Worm (Caenorhabditis elegans) whole organism, young adult: ENCODE data around the gene bub-3.

Source experiments
- B0035.1 ChIP-seq: sonication (generic microtip); optimal IDR thresholded peaks from 2 replicates; lab custom pipeline; 2016; ENCODE audit warnings: missing genetic modification characterization, mild to moderate bottlenecking, missing compliant biosample characterization, missing genotype, missing genetic modification reagents
- D2030.7 ChIP-seq: fragments of 200-800 bp; sonication (Bioruptor generic); IDR thresholded peaks from 2 replicates; pipeline ENCODE4 v1.3.6; 2022; ENCODE audit warnings: missing genetic modification reagents, missing genetic modification characterization, missing compliant biosample characterization
- F33H1.4 ChIP-seq: fragments of 200-800 bp; sonication (Bioruptor generic); IDR thresholded peaks from 2 replicates; pipeline ENCODE4 v1.3.6; 2022; ENCODE audit warnings: missing genetic modification reagents, missing genetic modification characterization, missing compliant biosample characterization
- F52B5.7 ChIP-seq: sonication (generic microtip); optimal IDR thresholded peaks from 2 replicates; lab custom pipeline; 2016; ENCODE audit warnings: mild to moderate bottlenecking, missing genetic modification characterization, missing compliant biosample characterization
- Y95B8A.8 ChIP-seq: fragments of 200-800 bp; sonication (Bioruptor generic); IDR thresholded peaks from 2 replicates; pipeline ENCODE4 v1.3.6; 2022; ENCODE audit warnings: missing genetic modification reagents, missing genetic modification characterization, missing compliant biosample characterization
- akir-1 ChIP-seq: fragments of 200-800 bp; sonication (Bioruptor generic); optimal IDR thresholded peaks from 2 replicates; lab custom pipeline; 2018; ENCODE audit warnings: mild to moderate bottlenecking, missing genetic modification characterization, moderate library complexity, missing compliant biosample characterization
- ama-1 ChIP-seq, 3 experiments: fragments of 150-350 bp in 1 of 3; sonication (generic microtip) in 2 of 3; optimal IDR thresholded peaks; 2 replicates each; lab custom pipeline; 2014 to 2018; ENCODE audit warnings: missing biosample characterization in 2 of 3, missing genetic modification characterization in 2 of 3, missing genetic modification reagents in 2 of 3
- athp-1 ChIP-seq: sonication (generic microtip); optimal IDR thresholded peaks from 2 replicates; lab custom pipeline; 2017; ENCODE audit warnings: mild to moderate bottlenecking, missing genetic modification characterization, missing compliant biosample characterization
- ceh-27 ChIP-seq: fragments of 200-800 bp; sonication (Bioruptor generic); optimal IDR thresholded peaks from 2 replicates; lab custom pipeline; 2018; ENCODE audit warnings: mild to moderate bottlenecking, missing genetic modification characterization, moderate library complexity, missing compliant biosample characterization
- ceh-91 ChIP-seq: fragments of 200-800 bp; sonication (Bioruptor generic); IDR thresholded peaks from 2 replicates; pipeline ENCODE4 v1.3.6; 2022; ENCODE audit warnings: missing genetic modification reagents, missing genetic modification characterization, missing compliant biosample characterization
- efl-1 ChIP-seq: fragments of 150-350 bp; optimal IDR thresholded peaks from 2 replicates; lab custom pipeline; 2014; ENCODE audit warnings: missing biosample characterization, missing genetic modification reagents, missing genetic modification characterization
- ets-4 ChIP-seq: fragments of 200-800 bp; sonication (Bioruptor generic); optimal IDR thresholded peaks from 2 replicates; lab custom pipeline; 2018; ENCODE audit warnings: mild to moderate bottlenecking, missing genetic modification characterization, missing compliant biosample characterization
- gei-17 ChIP-seq: fragments of 200-800 bp; sonication (Bioruptor generic); optimal IDR thresholded peaks from 2 replicates; lab custom pipeline; 2018; ENCODE audit warnings: mild to moderate bottlenecking, missing genetic modification characterization, missing compliant biosample characterization
- hlh-26 ChIP-seq: fragments of 200-800 bp; sonication (Bioruptor generic); conservative IDR thresholded peaks from 2 replicates; pipeline ENCODE4 v1.3.6; 2022; ENCODE audit warnings: missing genetic modification reagents, missing genetic modification characterization, missing compliant biosample characterization
- lin-26 ChIP-seq: fragments of 200-800 bp; sonication (Bioruptor generic); IDR thresholded peaks from 2 replicates; pipeline ENCODE4 v1.3.6; 2022; ENCODE audit warnings: missing genetic modification reagents, missing genetic modification characterization, missing compliant biosample characterization
- lin-35 ChIP-seq, 3 experiments: fragments of 150-350 bp in 2 of 3; sonication (generic microtip) in 1 of 3; optimal IDR thresholded peaks; 2 replicates each; lab custom pipeline; 2014 to 2018; ENCODE audit warnings: missing biosample characterization in 3 of 3, missing genetic modification characterization in 3 of 3, missing genetic modification reagents in 3 of 3
- lir-1 ChIP-seq: fragments of 200-800 bp; sonication (Bioruptor generic); conservative IDR thresholded peaks from 2 replicates; pipeline ENCODE4 v1.3.6; 2022; ENCODE audit warnings: missing genetic modification reagents, missing genetic modification characterization, missing compliant biosample characterization
- lsl-1 ChIP-seq: fragments of 200-800 bp; sonication (Bioruptor generic); optimal IDR thresholded peaks from 2 replicates; lab custom pipeline; 2018; ENCODE audit warnings: mild to moderate bottlenecking, missing genetic modification characterization, moderate library complexity, missing compliant biosample characterization
- lsy-27 ChIP-seq: sonication (generic microtip); optimal IDR thresholded peaks from 2 replicates; lab custom pipeline; 2017; ENCODE audit warnings: missing genetic modification characterization, mild to moderate bottlenecking, missing compliant biosample characterization, antibody characterized with exemption, missing genotype, borderline replicate concordance; ENCODE audit not compliant: insufficient read depth
- madf-6 ChIP-seq: fragments of 200-800 bp; sonication (Bioruptor generic); IDR thresholded peaks from 2 replicates; pipeline ENCODE4 v1.3.6; 2022; ENCODE audit warnings: missing genetic modification reagents, missing genetic modification characterization, missing compliant biosample characterization
- madf-8 ChIP-seq: fragments of 200-800 bp; sonication (Bioruptor generic); conservative IDR thresholded peaks from 2 replicates; pipeline ENCODE4 v1.3.6; 2022; ENCODE audit warnings: missing genetic modification reagents, missing genetic modification characterization, missing compliant biosample characterization
- mxl-1 ChIP-seq: sonication (generic microtip); optimal IDR thresholded peaks from 2 replicates; lab custom pipeline; 2016; ENCODE audit warnings: missing genetic modification characterization, missing compliant biosample characterization
- nfyb-1 ChIP-seq: fragments of 200-800 bp; sonication (Bioruptor generic); IDR thresholded peaks from 2 replicates; pipeline ENCODE4 v1.3.6; 2022; ENCODE audit warnings: missing genetic modification reagents, missing genetic modification characterization, missing compliant biosample characterization
- nhr-120 ChIP-seq: fragments of 200-800 bp; sonication (Bioruptor generic); IDR thresholded peaks from 2 replicates; pipeline ENCODE4 v1.3.6; 2022; ENCODE audit warnings: missing genetic modification characterization, missing compliant biosample characterization
- nhr-80 ChIP-seq: sonication (generic microtip); optimal IDR thresholded peaks from 2 replicates; lab custom pipeline; 2016; ENCODE audit warnings: missing genetic modification characterization, missing compliant biosample characterization
- snpc-4 ChIP-seq, 5 experiments: fragments of 150-350 bp in 1 of 5; sonication (generic microtip) in 4 of 5; optimal IDR thresholded peaks; 2 replicates each; lab custom pipeline; 2014 to 2018; ENCODE audit warnings: missing genetic modification characterization in 5 of 5, missing biosample characterization in 3 of 5, antibody characterized with exemption in 2 of 5, mild to moderate bottlenecking in 2 of 5, missing compliant biosample characterization in 2 of 5, missing genotype in 2 of 5, moderate library complexity in 2 of 5, missing genetic modification reagents in 1 of 5
- tbp1 ChIP-seq: fragments of 200-800 bp; sonication (Bioruptor generic); optimal IDR thresholded peaks from 2 replicates; lab custom pipeline; 2018; ENCODE audit warnings: mild to moderate bottlenecking, missing genetic modification characterization, missing compliant biosample characterization
- tbx-9 ChIP-seq: sonication (generic microtip); optimal IDR thresholded peaks from 2 replicates; lab custom pipeline; 2016; ENCODE audit warnings: borderline replicate concordance, missing genetic modification characterization, inconsistent platforms, missing compliant biosample characterization
- tlf-1 ChIP-seq: fragments of 200-800 bp; sonication (Bioruptor generic); optimal IDR thresholded peaks from 2 replicates; lab custom pipeline; 2018; ENCODE audit warnings: mild to moderate bottlenecking, missing genetic modification characterization, missing compliant biosample characterization
- unc-62 ChIP-seq: fragments of 150-350 bp; optimal IDR thresholded peaks from 2 replicates; lab custom pipeline; 2014; ENCODE audit warnings: missing biosample characterization, missing genetic modification reagents, missing genetic modification characterization
- xnd-1 ChIP-seq: sonication (generic microtip); optimal IDR thresholded peaks from 2 replicates; lab custom pipeline; 2016; ENCODE audit warnings: missing genotype, missing genetic modification reagents, missing genetic modification characterization, missing compliant biosample characterization
- zfh-2 ChIP-seq: fragments of 200-800 bp; sonication (Bioruptor generic); conservative IDR thresholded peaks from 2 replicates; pipeline ENCODE4 v1.3.6; 2022; ENCODE audit warnings: missing genetic modification reagents, missing genetic modification characterization, missing compliant biosample characterization
- zim-3 ChIP-seq: sonication (generic microtip); optimal IDR thresholded peaks from 2 replicates; lab custom pipeline; 2017; ENCODE audit warnings: mild to moderate bottlenecking, missing genetic modification characterization, moderate library complexity, missing compliant biosample characterization
- ztf-25 ChIP-seq: fragments of 200-800 bp; sonication (Bioruptor generic); IDR thresholded peaks from 2 replicates; pipeline ENCODE4 v1.3.6; 2022; ENCODE audit warnings: missing genetic modification reagents, missing genetic modification characterization, missing compliant biosample characterization

Gene bub-3

DNA sequence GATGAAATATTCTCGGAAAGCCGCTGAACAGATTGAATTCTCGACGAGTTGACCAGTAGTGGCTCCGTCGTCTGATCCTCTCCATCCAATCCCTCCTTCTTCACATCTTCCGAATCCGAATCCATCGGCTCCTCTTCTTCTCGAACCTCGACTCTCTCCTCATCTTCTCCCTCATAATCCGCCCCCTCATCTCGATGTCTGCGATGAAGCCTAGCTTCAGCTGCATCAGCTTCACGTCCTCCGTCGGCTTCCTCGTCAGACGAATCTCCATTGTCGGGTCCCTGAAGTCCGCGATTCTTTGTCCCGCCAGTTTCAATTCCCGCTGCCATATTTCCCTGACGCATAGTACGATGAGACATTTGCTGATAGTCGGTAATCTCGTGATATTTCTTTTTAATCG is 40.3 kb upstream of the bub-3 start:
- peak; percentile 62 for TF ChIP-seq zfh-2 (GFP tag; lab: Robert Waterston, UW)
- no peak for TF ChIP-seq gei-17 (GFP tag; lab: Kevin White, UChicago)
- TF ChIP-seq, all 124 proteins: peak for 1

DNA sequence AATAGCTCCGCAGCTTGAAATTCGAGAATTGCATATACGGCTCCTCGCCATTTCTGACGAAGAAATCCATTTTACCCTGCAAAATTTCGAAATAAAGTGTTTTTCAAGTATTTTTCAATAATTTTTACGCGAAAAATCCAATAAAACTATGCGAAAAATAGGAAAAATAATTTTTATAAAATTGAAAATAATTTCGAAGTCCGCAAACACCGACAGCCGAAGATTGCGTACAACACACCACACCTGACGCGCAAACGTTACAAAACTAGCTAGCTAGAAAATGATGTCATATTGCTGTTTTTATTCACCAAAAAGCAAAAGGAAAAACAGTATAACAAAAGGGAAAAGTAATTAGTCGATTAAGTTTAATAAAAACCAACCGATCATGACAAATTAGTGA is 31.1 kb upstream of the bub-3 start, which contains the start of gene rpoa-1:
Gene rpoa-1 (minus strand): TSS at position 84 of the 400 bp plus-strand sequence.
- TF ChIP-seq lin-35 (GFP tag; optimal IDR thresholded peaks at IDR 0.05; lab: Kevin White, UChicago) (no peak), lsl-1 (peak; percentile 36), tbp1 (GFP tag; lab: Kevin White, UChicago) (no peak), ets-4 (GFP tag; lab: Kevin White, UChicago) (no peak), madf-6 (GFP tag; lab: Robert Waterston, UW) (peak; percentile 57; the same call in 1 of the 2 replicates), tlf-1 (GFP tag; lab: Kevin White, UChicago) (no peak), ceh-27 (GFP tag; lab: Kevin White, UChicago) (no peak), madf-8 (GFP tag; lab: Robert Waterston, UW) (peak; percentile 18; the same call in 1 of the 2 replicates), snpc-4 (GFP tag; optimal IDR thresholded peaks at IDR 0.05; lab: Kevin White, UChicago) (no peak), snpc-4 (tag; optimal IDR thresholded peaks at IDR 0.05; lab: Kevin White, UChicago) (peak in 1 of 4 experiments; percentile 8), lin-26 (GFP tag; lab: Robert Waterston, UW) (no peak)

DNA sequence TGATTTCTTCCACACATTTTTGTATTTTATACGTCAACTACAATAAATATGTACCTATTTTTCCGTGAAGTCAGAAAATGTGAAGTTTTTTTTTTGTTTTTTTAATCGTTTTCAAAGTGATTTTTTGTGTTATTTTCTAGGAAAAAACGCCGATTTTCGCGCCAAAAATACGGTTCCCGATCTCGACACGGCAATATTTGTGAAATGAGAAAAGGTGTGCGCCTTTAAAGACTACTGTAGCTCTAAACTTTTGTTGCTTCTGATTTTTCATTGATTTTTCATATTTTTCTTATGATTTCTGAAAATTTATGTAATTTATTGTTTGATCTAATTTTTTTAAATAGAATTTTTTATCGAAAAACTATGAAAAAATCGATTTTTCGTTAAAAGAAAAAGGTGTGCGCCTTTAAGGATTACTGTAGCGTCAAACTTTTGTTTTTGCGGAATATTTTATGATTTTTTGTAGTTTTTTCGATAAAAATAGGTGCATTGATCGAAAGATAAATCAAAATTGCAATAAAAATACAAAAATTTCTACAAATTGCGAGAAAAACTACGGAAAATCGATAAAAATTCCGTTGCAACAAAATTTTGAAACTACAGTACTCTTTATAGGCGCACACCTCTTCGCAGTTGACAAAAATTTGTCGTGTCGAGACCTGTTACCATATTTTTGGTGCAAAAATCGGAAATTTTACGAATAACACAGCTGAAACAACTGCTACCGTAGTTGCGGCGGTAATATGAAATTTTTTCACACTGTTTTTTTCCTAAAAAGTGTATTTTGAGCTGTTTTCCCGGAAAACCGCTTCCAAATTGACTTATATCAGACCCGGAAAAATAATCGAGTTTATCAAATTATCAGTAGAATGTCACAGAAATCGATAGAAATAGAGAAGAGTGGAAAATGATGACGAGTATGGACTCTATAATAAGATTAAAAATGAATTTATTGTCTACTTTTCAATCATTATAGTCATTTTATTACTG is 30.2 kb upstream of the bub-3 start, which contains the start of gene kqt-3:
Gene kqt-3 (plus strand): TSS at position 940 of the 990 bp plus-strand sequence.
- no peak for TF ChIP-seq unc-62 (GFP tag; lab: Kevin White, UChicago)
- no peak for TF ChIP-seq gei-17 (GFP tag; lab: Kevin White, UChicago)
- TF ChIP-seq lsl-1: peak; percentile 87
- TF ChIP-seq B0035.1: no peak
- no peak for TF ChIP-seq athp-1 (tag; lab: Kevin White, UChicago)
- TF ChIP-seq madf-8 (GFP tag; lab: Robert Waterston, UW): peak; percentile 57
- no peak for TF ChIP-seq hlh-26 (GFP tag; lab: Robert Waterston, UW)
- no peak for TF ChIP-seq lsy-27 (tag; lab: Kevin White, UChicago)
- TF ChIP-seq tbx-9 (tag; lab: Kevin White, UChicago): no peak
- no peak for TF ChIP-seq ama-1 (optimal IDR thresholded peaks at IDR 0.05; lab: Kevin White, UChicago)
- no peak for TF ChIP-seq ama-1 (GFP tag; optimal IDR thresholded peaks at IDR 0.05; lab: Kevin White, UChicago)
- no peak for TF ChIP-seq zim-3 (tag; lab: Kevin White, UChicago)
- TF ChIP-seq ceh-91: peak; percentile 36; the same call in 1 of the 2 replicates
- no peak for TF ChIP-seq F52B5.7
- TF ChIP-seq nfyb-1 (GFP tag; lab: Robert Waterston, UW): no peak
- TF ChIP-seq nhr-120 (GFP tag; lab: Robert Waterston, UW): no peak
- TF ChIP-seq lir-1 (GFP tag; lab: Robert Waterston, UW): no peak
- peak; percentile 69 for TF ChIP-seq madf-6 (GFP tag; lab: Robert Waterston, UW)
- TF ChIP-seq Y95B8A.8: no peak
- TF ChIP-seq F33H1.4 (GFP tag; lab: Robert Waterston, UW): peak; percentile 49
- TF ChIP-seq D2030.7 (GFP tag; lab: Robert Waterston, UW): peak; percentile 41
- TF ChIP-seq lin-35 (GFP tag; optimal IDR thresholded peaks at IDR 0.05; lab: Kevin White, UChicago): no peak
- TF ChIP-seq efl-1 (GFP tag; lab: Kevin White, UChicago): peak; percentile 31
- peak; percentile 69 for TF ChIP-seq xnd-1 (tag; lab: Kevin White, UChicago)
- no peak for TF ChIP-seq mxl-1 (tag; lab: Kevin White, UChicago)
- no peak for TF ChIP-seq nhr-80 (tag; lab: Kevin White, UChicago)
- no peak for TF ChIP-seq akir-1
- TF ChIP-seq ztf-25 (GFP tag; lab: Robert Waterston, UW): no peak
